Worm (Caenorhabditis elegans): ENCODE data around the gene C17H12.10.
"Not testable (repeated sequence)": the region's sequence is repeated elsewhere in the genome, so short reads cannot be mapped to it uniquely, and the experiment has no call there.

- not testable (repeated sequence) for TF ChIP-seq hlh-4 (tag; optimal IDR thresholded peaks at IDR 0.05); nhr-90 (tag; optimal IDR thresholded peaks at IDR 0.05; ENCODE audit: poor library complexity); sox-4 (tag; optimal IDR thresholded peaks at IDR 0.05); ama-1 (optimal IDR thresholded peaks at IDR 0.05); fos-1 (tag; optimal IDR thresholded peaks at IDR 0.05); nhr-28 (tag; optimal IDR thresholded peaks at IDR 0.05); efl-1 (optimal IDR thresholded peaks at IDR 0.05); efl-1 (GFP tag; optimal IDR thresholded peaks at IDR 0.05 in 1 of 2); nhr-77 (tag; optimal IDR thresholded peaks at IDR 0.05); unc-62 (GFP tag; optimal IDR thresholded peaks at IDR 0.05)
Observed at ce11 chrIV:6827477-6827876, 20.9 kb downstream of the C17H12.10 start, which contains the start of gene H20E11.2.

All from whole organism, L1 larva.